Worm (Caenorhabditis elegans) whole organism, mixed stage, embryonic: ENCODE results near the gene rnf-113.
A peak's percentile ranks its signal among the peaks of the same experiment; 100 is the strongest.

Experiments used
- M03D4.4 ChIP-seq: sonication (generic microtip); optimal IDR thresholded peaks from 2 replicates; lab custom pipeline; 2017; ENCODE audit warnings: mild to moderate bottlenecking, missing genetic modification characterization, missing compliant biosample characterization
- bed-3 ChIP-seq: fragments of 200-800 bp; sonication (Bioruptor generic); optimal IDR thresholded peaks from 3 replicates; lab custom pipeline; 2018; ENCODE audit warnings: mild to moderate bottlenecking, missing genetic modification characterization, moderate library complexity, missing compliant biosample characterization
- blmp-1 ChIP-seq: fragments of 150-350 bp; optimal IDR thresholded peaks from 2 replicates; lab custom pipeline; 2014; ENCODE audit warnings: missing biosample characterization, missing genetic modification characterization
- ceh-39 ChIP-seq: fragments of 150-350 bp; optimal IDR thresholded peaks from 2 replicates; lab custom pipeline; 2014; ENCODE audit warnings: missing biosample characterization, missing genetic modification characterization
- ceh-43 ChIP-seq: fragments of 200-800 bp; sonication (Bioruptor generic); optimal IDR thresholded peaks from 2 replicates; lab custom pipeline; 2018; ENCODE audit warnings: mild to moderate bottlenecking, missing genetic modification characterization, moderate library complexity, missing compliant biosample characterization
- ceh-83 ChIP-seq: fragments of 200-800 bp; sonication (Bioruptor generic); optimal IDR thresholded peaks from 2 replicates; lab custom pipeline; 2018; ENCODE audit warnings: mild to moderate bottlenecking, missing genetic modification characterization, missing compliant biosample characterization
- ces-1 ChIP-seq: fragments of 150-350 bp; optimal IDR thresholded peaks from 2 replicates; lab custom pipeline; 2014; ENCODE audit warnings: missing biosample characterization, missing genetic modification reagents, missing genetic modification characterization
- cnd-1 ChIP-seq: fragments of 200-800 bp; sonication (Bioruptor generic); optimal IDR thresholded peaks from 2 replicates; lab custom pipeline; 2018; ENCODE audit warnings: mild to moderate bottlenecking, missing genetic modification characterization, missing compliant biosample characterization
- drap-1 ChIP-seq: fragments of 200-800 bp; sonication (Bioruptor generic); optimal IDR thresholded peaks from 3 replicates; lab custom pipeline; 2018; ENCODE audit warnings: mild to moderate bottlenecking, missing genetic modification characterization, missing compliant biosample characterization
- elt-1 ChIP-seq: sonication (generic microtip); optimal IDR thresholded peaks from 2 replicates; lab custom pipeline; 2017; ENCODE audit warnings: missing genetic modification characterization, mild to moderate bottlenecking, missing compliant biosample characterization, antibody characterized with exemption, moderate library complexity, borderline replicate concordance; ENCODE audit not compliant: insufficient read depth
- elt-3 ChIP-seq: fragments of 150-350 bp; optimal IDR thresholded peaks from 2 replicates; lab custom pipeline; 2014; ENCODE audit warnings: missing biosample characterization, missing genetic modification characterization
- flh-1 ChIP-seq: fragments of 200-800 bp; sonication (Bioruptor generic); optimal IDR thresholded peaks from 2 replicates; lab custom pipeline; 2018; ENCODE audit warnings: mild to moderate bottlenecking, missing genetic modification characterization, moderate library complexity, missing compliant biosample characterization
- ham-2 ChIP-seq: fragments of 200-800 bp; sonication (Bioruptor generic); optimal IDR thresholded peaks from 2 replicates; lab custom pipeline; 2018; ENCODE audit warnings: mild to moderate bottlenecking, missing genetic modification characterization, missing compliant biosample characterization
- hlh-1 ChIP-seq: fragments of 150-350 bp; optimal IDR thresholded peaks from 2 replicates; lab custom pipeline; 2014; ENCODE audit warnings: missing biosample characterization, missing genetic modification reagents, missing genetic modification characterization
- lin-13 ChIP-seq: fragments of 150-350 bp; optimal IDR thresholded peaks from 2 replicates; lab custom pipeline; 2014; ENCODE audit warnings: missing biosample characterization, missing genetic modification characterization
- lin-32 ChIP-seq: fragments of 200-800 bp; sonication (Bioruptor generic); optimal IDR thresholded peaks from 2 replicates; lab custom pipeline; 2018; ENCODE audit warnings: mild to moderate bottlenecking, missing genetic modification characterization, missing compliant biosample characterization
- lsy-2 ChIP-seq: fragments of 150-350 bp; optimal IDR thresholded peaks from 2 replicates; lab custom pipeline; 2014; ENCODE audit warnings: missing biosample characterization, missing genetic modification characterization
- mab-5 ChIP-seq: fragments of 150-350 bp; optimal IDR thresholded peaks from 2 replicates; lab custom pipeline; 2014; ENCODE audit warnings: missing biosample characterization, missing genetic modification characterization
- mep-1 ChIP-seq: fragments of 150-350 bp; optimal IDR thresholded peaks from 2 replicates; lab custom pipeline; 2017; ENCODE audit warnings: missing biosample characterization, missing genetic modification reagents, missing genetic modification characterization, inconsistent platforms
- mls-2 ChIP-seq: sonication (generic microtip); optimal IDR thresholded peaks from 2 replicates; lab custom pipeline; 2016; ENCODE audit warnings: mild to moderate bottlenecking, missing genetic modification characterization, moderate library complexity, missing compliant biosample characterization
- nhr-12 ChIP-seq: fragments of 150-350 bp; optimal IDR thresholded peaks from 2 replicates; lab custom pipeline; 2014; ENCODE audit warnings: missing biosample characterization, missing genetic modification characterization
- nhr-2 ChIP-seq: fragments of 150-350 bp; optimal IDR thresholded peaks from 2 replicates; lab custom pipeline; 2014; ENCODE audit warnings: missing biosample characterization, missing genetic modification characterization
- nhr-237 ChIP-seq: fragments of 150-350 bp; optimal IDR thresholded peaks from 2 replicates; lab custom pipeline; 2014; ENCODE audit warnings: missing biosample characterization, missing genetic modification characterization
- nhr-28 ChIP-seq: fragments of 150-350 bp; optimal IDR thresholded peaks from 2 replicates; lab custom pipeline; 2014; ENCODE audit warnings: missing biosample characterization, missing genetic modification characterization
- nhr-76 ChIP-seq: sonication (generic microtip); optimal IDR thresholded peaks from 2 replicates; lab custom pipeline; 2017; ENCODE audit warnings: missing biosample characterization, missing genetic modification characterization
- pha-4 ChIP-seq: fragments of 150-350 bp; optimal IDR thresholded peaks from 2 replicates; lab custom pipeline; 2018; ENCODE audit warnings: missing biosample characterization, missing genetic modification reagents, missing genetic modification characterization
- sem-2 ChIP-seq: fragments of 200-800 bp; sonication (Bioruptor generic); optimal IDR thresholded peaks from 2 replicates; lab custom pipeline; 2018; ENCODE audit warnings: mild to moderate bottlenecking, missing genetic modification characterization, missing compliant biosample characterization
- snpc-4 ChIP-seq: fragments of 150-350 bp; optimal IDR thresholded peaks from 2 replicates; lab custom pipeline; 2014; ENCODE audit warnings: missing biosample characterization, missing genetic modification characterization
- sptf-1 ChIP-seq: sonication (generic microtip); optimal IDR thresholded peaks from 2 replicates; lab custom pipeline; 2017; ENCODE audit warnings: mild to moderate bottlenecking, missing genetic modification characterization, moderate library complexity, missing compliant biosample characterization
- tbx-8 ChIP-seq: fragments of 200-800 bp; sonication (Bioruptor generic); optimal IDR thresholded peaks from 2 replicates; lab custom pipeline; 2018; ENCODE audit warnings: mild to moderate bottlenecking, missing genetic modification characterization, moderate library complexity, missing compliant biosample characterization
- unc-120 ChIP-seq: sonication (generic microtip); optimal IDR thresholded peaks from 2 replicates; lab custom pipeline; 2017; ENCODE audit warnings: missing genetic modification characterization, missing compliant biosample characterization; ENCODE audit not compliant: poor library complexity, severe bottlenecking
- unc-39 ChIP-seq: fragments of 150-350 bp; optimal IDR thresholded peaks from 2 replicates; lab custom pipeline; 2014; ENCODE audit warnings: missing biosample characterization, missing genetic modification characterization
- unc-62 ChIP-seq: fragments of 150-350 bp; optimal IDR thresholded peaks from 2 replicates; lab custom pipeline; 2014; ENCODE audit warnings: missing biosample characterization, missing genetic modification reagents, missing genetic modification characterization
- zip-8 ChIP-seq: fragments of 150-350 bp; optimal IDR thresholded peaks from 2 replicates; lab custom pipeline; 2014; ENCODE audit warnings: missing biosample characterization, missing genetic modification characterization
- ztf-11 ChIP-seq: fragments of 150-350 bp; optimal IDR thresholded peaks from 2 replicates; lab custom pipeline; 2014; ENCODE audit warnings: missing biosample characterization, missing genetic modification characterization

Gene rnf-113

ce11 chrIII:10721056-10721455, 36.4 kb downstream of the rnf-113 start:
- TF ChIP-seq lin-32 (GFP tag; lab: Kevin White, UChicago) (no peak), nhr-2 (no peak), sem-2 (GFP tag; lab: Kevin White, UChicago) (no peak), pha-4 (no peak), mab-5 (tag; lab: Kevin White, UChicago) (no peak), blmp-1 (tag; lab: Kevin White, UChicago) (no peak)

- TF ChIP-seq nhr-2 = no peak
- TF ChIP-seq unc-39 = no peak
- TF ChIP-seq lin-13 (tag; lab: Kevin White, UChicago) = peak; percentile 39
- TF ChIP-seq nhr-237 = peak; percentile 29
- TF ChIP-seq sem-2 (GFP tag; lab: Kevin White, UChicago) = no peak
- no peak for TF ChIP-seq ceh-43
- no peak for TF ChIP-seq nhr-28 (tag; lab: Kevin White, UChicago)
- TF ChIP-seq pha-4 = peak; percentile 61
- TF ChIP-seq mep-1 (tag; lab: Kevin White, UChicago) = peak; percentile 84
- TF ChIP-seq ham-2 (GFP tag; lab: Kevin White, UChicago) = no peak
- TF ChIP-seq tbx-8 (GFP tag; lab: Kevin White, UChicago) = no peak
- no peak for TF ChIP-seq snpc-4 (tag; lab: Kevin White, UChicago)
- TF ChIP-seq ztf-11 (tag; lab: Kevin White, UChicago) = no peak
- no peak for TF ChIP-seq nhr-12
- TF ChIP-seq flh-1 (GFP tag; lab: Kevin White, UChicago) = no peak
- no peak for TF ChIP-seq mab-5 (tag; lab: Kevin White, UChicago)
- TF ChIP-seq blmp-1 (tag; lab: Kevin White, UChicago) = no peak
- no peak for TF ChIP-seq M03D4.4 (tag; lab: Kevin White, UChicago)
- TF ChIP-seq bed-3 (GFP tag; lab: Kevin White, UChicago) = no peak
- peak; percentile 53 for TF ChIP-seq unc-62
- peak; percentile 40 for TF ChIP-seq lsy-2
- peak; percentile 76 for TF ChIP-seq unc-120 (tag; lab: Kevin White, UChicago)
- no peak for TF ChIP-seq elt-3
- peak; percentile 60 for TF ChIP-seq drap-1
- peak; percentile 54 for TF ChIP-seq ceh-39
- TF ChIP-seq hlh-1 = peak; percentile 94
- no peak for TF ChIP-seq ceh-83 (GFP tag; lab: Kevin White, UChicago)
- TF ChIP-seq zip-8 (tag; lab: Kevin White, UChicago) = no peak
- peak; percentile 46 for TF ChIP-seq cnd-1 (tag; lab: Kevin White, UChicago)
- TF ChIP-seq nhr-76 (tag; lab: Kevin White, UChicago) = no peak
- TF ChIP-seq lin-32 (GFP tag; lab: Kevin White, UChicago) = peak; percentile 43
- no peak for TF ChIP-seq elt-1 (tag; lab: Kevin White, UChicago)
- TF ChIP-seq mls-2 = peak; percentile 80
- TF ChIP-seq sptf-1 (tag; lab: Kevin White, UChicago) = no peak
- peak; percentile 76 for TF ChIP-seq ces-1
These were observed 37.3 kb downstream of the rnf-113 start for ce11 chrIII:10720170-10720569.

- no peak for TF ChIP-seq nhr-12
- TF ChIP-seq pha-4 = no peak
- TF ChIP-seq ztf-11 (tag; lab: Kevin White, UChicago) = no peak
- TF ChIP-seq tbx-8 (GFP tag; lab: Kevin White, UChicago) = no peak
- no peak for TF ChIP-seq sem-2 (GFP tag; lab: Kevin White, UChicago)
- no peak for TF ChIP-seq ceh-39
- no peak for TF ChIP-seq hlh-1
- no peak for TF ChIP-seq blmp-1 (tag; lab: Kevin White, UChicago)
- TF ChIP-seq drap-1 = no peak
- no peak for TF ChIP-seq elt-3
- TF ChIP-seq ceh-43 = no peak
- no peak for TF ChIP-seq unc-120 (tag; lab: Kevin White, UChicago)
- no peak for TF ChIP-seq flh-1 (GFP tag; lab: Kevin White, UChicago)
- no peak for TF ChIP-seq nhr-28 (tag; lab: Kevin White, UChicago)
- no peak for TF ChIP-seq ces-1
These were observed 38.4 kb downstream of the rnf-113 start for ce11 chrIII:10719057-10719456.

ce11 chrIII:10718078-10718477, 39.4 kb downstream of the rnf-113 start:
- TF ChIP-seq mab-5 (tag; lab: Kevin White, UChicago) = no peak
- TF ChIP-seq zip-8 (tag; lab: Kevin White, UChicago) = no peak
- TF ChIP-seq ceh-83 (GFP tag; lab: Kevin White, UChicago) = no peak
- TF ChIP-seq mep-1 (tag; lab: Kevin White, UChicago) = no peak
- no peak for TF ChIP-seq nhr-28 (tag; lab: Kevin White, UChicago)
- TF ChIP-seq nhr-237 = no peak
- no peak for TF ChIP-seq elt-1 (tag; lab: Kevin White, UChicago)
- TF ChIP-seq M03D4.4 (tag; lab: Kevin White, UChicago) = no peak
- TF ChIP-seq pha-4 = no peak
- no peak for TF ChIP-seq blmp-1 (tag; lab: Kevin White, UChicago)
